Worm (Caenorhabditis elegans) whole organism, L1 larva: Measurements from ENCODE around the gene lov-1.

ENCODE experiments used
- ceh-63 ChIP-seq: fragments of 200-800 bp; sonication (Bioruptor generic); optimal IDR thresholded peaks from 2 replicates; lab custom pipeline; 2018; ENCODE audit warnings: mild to moderate bottlenecking, missing genetic modification characterization, missing compliant biosample characterization
- unc-86 ChIP-seq: sonication (generic microtip); optimal IDR thresholded peaks from 2 replicates; lab custom pipeline; 2016; ENCODE audit warnings: missing genetic modification characterization, missing compliant biosample characterization

DNA sequence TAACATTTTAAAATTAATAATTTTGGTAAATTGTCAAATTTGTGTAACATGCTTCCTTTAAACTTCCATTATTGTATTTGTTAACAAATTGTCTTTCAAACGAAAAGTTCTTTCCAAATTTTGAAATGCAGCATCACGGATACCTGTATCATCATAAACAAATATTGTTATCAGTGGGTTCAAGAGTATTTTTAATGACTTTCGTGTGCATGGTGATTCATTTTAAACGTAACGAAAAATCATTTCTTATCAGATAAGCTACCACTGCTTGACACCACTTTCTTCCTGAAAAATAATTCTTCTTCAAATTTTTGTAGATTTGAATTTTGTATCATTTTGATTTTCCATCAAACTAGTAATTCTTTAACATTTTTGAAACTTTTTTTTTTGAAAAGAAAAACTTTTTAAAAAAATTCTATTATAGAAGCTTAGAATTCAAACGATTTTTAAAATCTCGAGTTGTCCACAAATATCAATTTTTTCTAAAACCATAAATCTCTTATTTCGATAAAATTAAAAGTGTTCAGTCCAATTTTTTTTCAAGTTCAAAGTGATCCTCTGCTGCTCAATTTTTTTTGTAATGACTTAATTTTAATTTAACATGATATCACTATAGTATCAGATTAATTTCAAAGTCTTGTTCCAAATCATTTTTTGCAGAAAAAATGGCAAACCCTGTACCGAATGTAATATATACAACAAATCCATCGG lies 12.8 kb upstream of the lov-1 start, which contains the start of gene F27E5.9:
- TF ChIP-seq ceh-63 (GFP tag; lab: Kevin White, UChicago) = no peak
- no peak for TF ChIP-seq unc-86 (tag; lab: Kevin White, UChicago)
